Worm (Caenorhabditis elegans): ENCODE measurements around the gene B0285.6.

Gene B0285.6

ce11 chrIII:4395857-4396256 lies 46.0 kb downstream of the B0285.6 start:
- TF ChIP-seq gei-8 (GFP tag; optimal IDR thresholded peaks at IDR 0.05) (no peak), skn-1 (tag; optimal IDR thresholded peaks at IDR 0.05) (no peak), ceh-62 (tag; optimal IDR thresholded peaks at IDR 0.05) (no peak), mes-2 (tag; optimal IDR thresholded peaks at IDR 0.05; ENCODE audit: poor library complexity, severe bottlenecking) (no peak), egl-27 (tag; optimal IDR thresholded peaks at IDR 0.05) (no peak), nhr-237 (tag; optimal IDR thresholded peaks at IDR 0.05) (no peak), F44E2.7 (GFP tag; IDR thresholded peaks at IDR 0.05) (no peak), F49E8.2 (tag; optimal IDR thresholded peaks at IDR 0.05; ENCODE audit: borderline replicate concordance) (no peak), ZK546.5 (tag; optimal IDR thresholded peaks at IDR 0.05) (no peak), mdl-1 (tag; optimal IDR thresholded peaks at IDR 0.05) (no peak), zfp-3 (GFP tag; conservative IDR thresholded peaks at IDR 0.05) (no peak), T20F7.1 (GFP tag; optimal IDR thresholded peaks at IDR 0.05) (no peak), Y48G9A.11 (GFP tag; IDR thresholded peaks at IDR 0.05) (no peak), snpc-4 (tag; optimal IDR thresholded peaks at IDR 0.05) (no peak), nhr-42 (GFP tag; IDR thresholded peaks at IDR 0.05) (no peak), fos-1 (tag; optimal IDR thresholded peaks at IDR 0.05) (no peak), ztf-7 (tag; optimal IDR thresholded peaks at IDR 0.05) (no peak), daf-8 (GFP tag; IDR thresholded peaks at IDR 0.05) (no peak)

ce11 chrIII:4397115-4397514 lies 47.2 kb downstream of the B0285.6 start, which contains the start of gene R07E5.5:
TSS of gene R07E5.5 (plus strand) at chrIII:4397415.
- no peak for TF ChIP-seq vab-7 (GFP tag; IDR thresholded peaks at IDR 0.05)
- no peak for TF ChIP-seq skn-1 (tag; optimal IDR thresholded peaks at IDR 0.05)
- TF ChIP-seq tra-1 (GFP tag; IDR thresholded peaks at IDR 0.05) = no peak
- no peak for TF ChIP-seq spr-3 (GFP tag; optimal IDR thresholded peaks at IDR 0.05)
- TF ChIP-seq dmd-9 (GFP tag; IDR thresholded peaks at IDR 0.05) = no peak
- TF ChIP-seq ceh-32 (tag; optimal IDR thresholded peaks at IDR 0.05; ENCODE audit: poor library complexity) = no peak
- no peak for TF ChIP-seq pqm-1 (tag; optimal IDR thresholded peaks at IDR 0.05)
- no peak for TF ChIP-seq php-3 (GFP tag; IDR thresholded peaks at IDR 0.05)
- TF ChIP-seq T20F7.1 (GFP tag; optimal IDR thresholded peaks at IDR 0.05) = no peak
- no peak for TF ChIP-seq jun-1 (tag; optimal IDR thresholded peaks at IDR 0.05)
- no peak for TF ChIP-seq daf-16 (GFP tag; optimal IDR thresholded peaks at IDR 0.05)
- no peak for TF ChIP-seq daf-16 (tag; optimal IDR thresholded peaks at IDR 0.05)

ce11 chrIII:4398463-4398862 lies 48.6 kb downstream of the B0285.6 start, which contains the start of gene R07E5.6:
TSS of gene R07E5.6 (plus strand) at chrIII:4398763.
- TF ChIP-seq ceh-28 (tag; optimal IDR thresholded peaks at IDR 0.05) (peak; percentile 51), ceh-32 (tag; optimal IDR thresholded peaks at IDR 0.05; ENCODE audit: poor library complexity) (no peak)

- TF ChIP-seq sdz-12 (GFP tag; optimal IDR thresholded peaks at IDR 0.05) (no peak), hlh-11 (tag; optimal IDR thresholded peaks at IDR 0.05) (no peak), T26A8.4 (GFP tag; IDR thresholded peaks at IDR 0.05) (no peak), aha-1 (tag) (no peak), D1046.2 (GFP tag; IDR thresholded peaks at IDR 0.05) (no peak), ctbp-1 (GFP tag; IDR thresholded peaks at IDR 0.05) (no peak), aly-2 (tag; optimal IDR thresholded peaks at IDR 0.05) (no peak), hif-1 (tag; optimal IDR thresholded peaks at IDR 0.05) (no peak), gei-8 (GFP tag; optimal IDR thresholded peaks at IDR 0.05) (no peak), nhr-102 (tag; optimal IDR thresholded peaks at IDR 0.05) (no peak), daf-12 (tag; optimal IDR thresholded peaks at IDR 0.05) (no peak), php-3 (GFP tag; IDR thresholded peaks at IDR 0.05) (no peak)
Measured at ce11 chrIII:4401142-4401541, 51.2 kb downstream of the B0285.6 start, which contains the start of gene R07E5.15. TSS of gene R07E5.15 (plus strand) at chrIII:4401442.

Data from whole organism, L4 larva.